Worm (Caenorhabditis elegans): Measurements from ENCODE around the gene ZK930.6.

Gene ZK930.6

DNA sequence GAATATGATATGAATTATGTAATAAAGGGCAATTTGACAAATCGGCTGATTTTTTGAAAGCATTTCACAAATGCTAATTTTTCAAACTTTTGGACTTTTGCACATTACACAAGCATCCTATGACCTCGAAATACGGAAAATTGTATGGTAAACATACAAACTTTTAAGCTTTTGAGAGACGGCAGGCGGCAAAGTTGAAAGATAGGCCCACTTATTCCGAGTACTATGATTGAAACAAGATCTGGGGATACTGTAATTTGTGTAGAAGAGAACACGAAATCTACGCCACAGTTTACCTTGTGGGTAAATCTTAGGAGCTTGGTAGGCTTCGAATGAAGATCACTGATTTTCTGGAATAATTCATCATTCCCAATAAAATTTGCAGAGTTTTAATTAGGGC lies at the start of gene ZK930.6:
Gene ZK930.6 (plus strand): TSS at position 301 of the 400 bp plus-strand sequence.
- TF ChIP-seq nhr-77 (tag; optimal IDR thresholded peaks at IDR 0.05): no peak
- TF ChIP-seq zag-1 (tag; optimal IDR thresholded peaks at IDR 0.05): no peak
- TF ChIP-seq egl-27 (tag; optimal IDR thresholded peaks at IDR 0.05): no peak
- TF ChIP-seq snpc-4 (tag; optimal IDR thresholded peaks at IDR 0.05): no peak
- TF ChIP-seq ceh-28 (tag; optimal IDR thresholded peaks at IDR 0.05): no peak
- no peak for TF ChIP-seq nfya-1 (tag; optimal IDR thresholded peaks at IDR 0.05; ENCODE audit: insufficient read depth)
- no peak for TF ChIP-seq aly-2 (tag; optimal IDR thresholded peaks at IDR 0.05)
- TF ChIP-seq nhr-28 (tag; optimal IDR thresholded peaks at IDR 0.05): no peak
- no peak for TF ChIP-seq fkh-10 (GFP tag; optimal IDR thresholded peaks at IDR 0.05)
- TF ChIP-seq hmg-11 (tag; optimal IDR thresholded peaks at IDR 0.05): no peak
- TF ChIP-seq skn-1 (tag; optimal IDR thresholded peaks at IDR 0.05): no peak
- no peak for TF ChIP-seq eor-1 (tag; optimal IDR thresholded peaks at IDR 0.05)
- no peak for TF ChIP-seq lin-15B (tag; optimal IDR thresholded peaks at IDR 0.05)
- no peak for TF ChIP-seq fos-1 (tag; optimal IDR thresholded peaks at IDR 0.05)
- no peak for TF ChIP-seq sea-2 (GFP tag; optimal IDR thresholded peaks at IDR 0.05)
- no peak for TF ChIP-seq ztf-4 (tag; optimal IDR thresholded peaks at IDR 0.05)

DNA sequence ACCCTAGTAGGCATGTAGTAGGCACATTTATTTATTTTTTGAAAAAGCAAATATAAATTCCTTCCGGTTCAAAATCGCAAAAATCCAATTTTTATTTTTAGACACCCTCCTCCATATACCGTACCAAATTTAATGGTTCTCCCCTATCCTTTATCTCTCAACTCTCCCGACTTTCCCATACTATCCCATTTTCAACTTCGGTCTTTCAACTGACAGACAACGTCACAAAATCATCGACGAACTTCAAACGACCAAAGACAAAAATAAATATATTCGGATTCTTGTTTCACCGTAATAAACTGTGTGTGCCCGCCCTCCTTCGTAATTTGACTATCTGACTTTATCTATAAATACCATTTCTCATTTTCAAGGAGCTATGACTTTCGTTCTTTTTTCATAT lies 48.5 kb upstream of the ZK930.6 start, which contains the start of gene T27D12.6:
Gene T27D12.6 (plus strand): TSS at position 301 of the 400 bp plus-strand sequence.
- TF ChIP-seq fkh-2 (tag; optimal IDR thresholded peaks at IDR 0.05) (no peak), mml-1 (tag; optimal IDR thresholded peaks at IDR 0.05) (no peak), nhr-28 (tag; optimal IDR thresholded peaks at IDR 0.05) (no peak), nhr-76 (tag; optimal IDR thresholded peaks at IDR 0.05) (no peak), nhr-77 (tag; optimal IDR thresholded peaks at IDR 0.05) (no peak), egl-5 (tag; optimal IDR thresholded peaks at IDR 0.05) (no peak), ceh-16 (tag; optimal IDR thresholded peaks at IDR 0.05) (no peak), nhr-43 (tag; optimal IDR thresholded peaks at IDR 0.05; ENCODE audit: poor library complexity, severe bottlenecking) (no peak), ceh-28 (tag; optimal IDR thresholded peaks at IDR 0.05) (no peak), nhr-67 (tag; optimal IDR thresholded peaks at IDR 0.05) (no peak), nhr-11 (tag; optimal IDR thresholded peaks at IDR 0.05) (no peak), nhr-237 (tag; optimal IDR thresholded peaks at IDR 0.05) (no peak), nhr-23 (tag; optimal IDR thresholded peaks at IDR 0.05) (no peak), fos-1 (tag; optimal IDR thresholded peaks at IDR 0.05) (no peak), unc-39 (tag; optimal IDR thresholded peaks at IDR 0.05) (no peak), snpc-4 (tag; optimal IDR thresholded peaks at IDR 0.05) (no peak), aly-2 (tag; optimal IDR thresholded peaks at IDR 0.05) (no peak), lin-15B (tag; optimal IDR thresholded peaks at IDR 0.05) (no peak), pqm-1 (tag; optimal IDR thresholded peaks at IDR 0.05) (no peak), unc-62 (GFP tag; optimal IDR thresholded peaks at IDR 0.05) (no peak)

- no peak for TF ChIP-seq ztf-11 (tag; optimal IDR thresholded peaks at IDR 0.05)
- no peak for TF ChIP-seq nhr-237 (tag; optimal IDR thresholded peaks at IDR 0.05)
- no peak for TF ChIP-seq unc-39 (tag; optimal IDR thresholded peaks at IDR 0.05)
- no peak for TF ChIP-seq egl-5 (tag; optimal IDR thresholded peaks at IDR 0.05)
- no peak for TF ChIP-seq ceh-28 (tag; optimal IDR thresholded peaks at IDR 0.05)
- peak; percentile 1 for TF ChIP-seq pqm-1 (tag; optimal IDR thresholded peaks at IDR 0.05)
- peak; percentile 37 for TF ChIP-seq nhr-76 (tag; optimal IDR thresholded peaks at IDR 0.05)
- TF ChIP-seq nhr-28 (tag; optimal IDR thresholded peaks at IDR 0.05): no peak
- no peak for TF ChIP-seq eor-1 (tag; optimal IDR thresholded peaks at IDR 0.05)
- peak; percentile 91 for TF ChIP-seq nhr-43 (tag; optimal IDR thresholded peaks at IDR 0.05; ENCODE audit: poor library complexity, severe bottlenecking)
- TF ChIP-seq jun-1 (tag; optimal IDR thresholded peaks at IDR 0.05): no peak
- no peak for TF ChIP-seq ZK546.5 (tag; optimal IDR thresholded peaks at IDR 0.05)
- TF ChIP-seq elt-3 (tag; optimal IDR thresholded peaks at IDR 0.05): peak in 1 of 3 experiments; percentile 46
- peak; percentile 63 for TF ChIP-seq nhr-23 (tag; optimal IDR thresholded peaks at IDR 0.05)
- peak; percentile 69 for TF ChIP-seq elt-2 (tag; optimal IDR thresholded peaks at IDR 0.05)
These were observed 47.1 kb upstream of the ZK930.6 start for ce11 chrII:11836554-11837218.

DNA sequence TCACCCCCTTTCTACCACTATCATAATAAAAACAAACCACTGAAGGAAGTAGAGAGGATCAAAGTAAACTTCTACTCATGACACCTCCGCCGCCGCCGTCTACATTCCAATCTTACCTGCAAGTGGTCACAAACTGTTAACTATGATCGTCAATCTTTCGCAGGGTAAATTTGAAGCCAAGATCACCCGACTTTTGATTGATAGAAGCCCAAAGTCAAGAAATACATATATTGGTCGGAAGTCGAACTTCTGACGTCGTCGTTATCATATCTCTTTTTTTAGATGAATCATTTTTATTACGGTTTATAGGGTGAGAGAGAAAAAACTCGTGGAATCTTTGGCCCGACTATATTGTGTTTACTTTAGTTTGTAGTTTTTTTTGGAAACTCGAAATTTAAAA lies 45.4 kb upstream of the ZK930.6 start:
- TF ChIP-seq nhr-23 (tag; optimal IDR thresholded peaks at IDR 0.05) (peak; percentile 39), nhr-76 (tag; optimal IDR thresholded peaks at IDR 0.05) (peak; percentile 30), nhr-11 (tag; optimal IDR thresholded peaks at IDR 0.05) (no peak), nhr-43 (tag; optimal IDR thresholded peaks at IDR 0.05; ENCODE audit: poor library complexity, severe bottlenecking) (peak; percentile 92), nfya-1 (tag; optimal IDR thresholded peaks at IDR 0.05; ENCODE audit: insufficient read depth) (no peak), nhr-25 (tag; optimal IDR thresholded peaks at IDR 0.05) (peak; percentile 36), elt-3 (tag; optimal IDR thresholded peaks at IDR 0.05) (peak in 1 of 3 experiments; percentile 73), nhr-237 (tag; optimal IDR thresholded peaks at IDR 0.05) (no peak)
